Worm (Caenorhabditis elegans) whole organism, L4/young adult: ENCODE measurements around the gene H12D21.6.

Experiments used
- W03F9.2 ChIP-seq: fragments of 150-350 bp; optimal IDR thresholded peaks from 2 replicates; lab custom pipeline; 2014; ENCODE audit warnings: missing biosample characterization, missing genetic modification characterization
- him-1 ChIP-seq: sonication (generic microtip); optimal IDR thresholded peaks from 2 replicates; lab custom pipeline; 2016; ENCODE audit warnings: missing genotype, missing genetic modification reagents, missing genetic modification characterization, missing compliant biosample characterization

DNA sequence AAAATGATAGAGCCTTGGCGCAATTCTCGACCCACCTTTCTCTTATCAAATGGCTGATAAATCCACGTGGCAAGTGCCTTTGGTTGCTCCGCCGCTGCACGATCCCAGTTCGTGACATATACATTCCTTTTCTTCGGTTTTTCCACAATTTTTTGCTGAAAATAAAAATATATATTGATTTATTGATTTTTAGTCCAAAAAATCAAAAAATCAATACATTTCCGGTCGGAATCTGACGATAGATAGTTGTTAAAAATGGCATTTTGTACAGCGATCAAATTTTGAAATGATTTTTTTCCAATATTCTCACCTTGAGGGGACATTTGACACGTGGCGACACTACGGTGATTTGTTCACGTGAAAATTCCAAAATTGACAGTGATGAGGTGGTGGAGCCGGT lies 46.1 kb upstream of the H12D21.6 start:
- TF ChIP-seq him-1 (no peak), W03F9.2 (tag; lab: Kevin White, UChicago) (no peak)
